Worm (Caenorhabditis elegans) whole organism, late embryonic: ENCODE data around the gene nlp-14.

ENCODE experiments used
- C08G9.2 ChIP-seq: sonication (generic microtip); optimal IDR thresholded peaks from 2 replicates; lab custom pipeline; 2016; ENCODE audit warnings: mild to moderate bottlenecking, missing genetic modification characterization, moderate library complexity, missing compliant biosample characterization
- C38D4.7 ChIP-seq: fragments of 200-800 bp; sonication (Bioruptor generic); optimal IDR thresholded peaks from 2 replicates; lab custom pipeline; 2018; ENCODE audit warnings: mild to moderate bottlenecking, missing genetic modification characterization, moderate library complexity, missing compliant biosample characterization
- F13H6.1 ChIP-seq: sonication (generic microtip); optimal IDR thresholded peaks from 2 replicates; lab custom pipeline; 2016; ENCODE audit warnings: missing genetic modification characterization, missing compliant biosample characterization
- K09A11.1 ChIP-seq: sonication (generic microtip); optimal IDR thresholded peaks from 2 replicates; lab custom pipeline; 2017; ENCODE audit warnings: antibody characterized with exemption, mild to moderate bottlenecking, missing genetic modification characterization, missing compliant biosample characterization; ENCODE audit not compliant: insufficient read depth
- ahr-1 ChIP-seq: sonication (generic microtip); optimal IDR thresholded peaks from 2 replicates; lab custom pipeline; 2016; ENCODE audit warnings: missing genetic modification characterization, missing compliant biosample characterization
- ama-1 ChIP-seq: fragments of 150-350 bp; optimal IDR thresholded peaks from 2 replicates; lab custom pipeline; 2014
- ceh-14 ChIP-seq: sonication (generic microtip); optimal IDR thresholded peaks from 2 replicates; lab custom pipeline; 2016; ENCODE audit warnings: missing genotype, missing genetic modification characterization, missing compliant biosample characterization
- ceh-19 ChIP-seq: fragments of 200-800 bp; sonication (Bioruptor generic); optimal IDR thresholded peaks from 2 replicates; lab custom pipeline; 2018; ENCODE audit warnings: mild to moderate bottlenecking, missing genetic modification characterization, missing compliant biosample characterization
- ceh-2 ChIP-seq: sonication (generic microtip); optimal IDR thresholded peaks from 2 replicates; lab custom pipeline; 2016; ENCODE audit warnings: missing genotype, missing genetic modification characterization, missing compliant biosample characterization
- ceh-22 ChIP-seq: sonication (generic microtip); optimal IDR thresholded peaks from 2 replicates; lab custom pipeline; 2017; ENCODE audit warnings: missing biosample characterization, missing genetic modification characterization
- ceh-24 ChIP-seq: sonication (generic microtip); optimal IDR thresholded peaks from 2 replicates; lab custom pipeline; 2016; ENCODE audit warnings: mild to moderate bottlenecking, missing genetic modification characterization, missing compliant biosample characterization
- ceh-31 ChIP-seq: sonication (generic microtip); optimal IDR thresholded peaks from 2 replicates; lab custom pipeline; 2016; ENCODE audit warnings: missing genetic modification characterization, missing compliant biosample characterization
- ceh-34 ChIP-seq: sonication (generic microtip); optimal IDR thresholded peaks from 2 replicates; lab custom pipeline; 2016; ENCODE audit warnings: mild to moderate bottlenecking, missing genetic modification characterization, missing compliant biosample characterization
- ceh-45 ChIP-seq: fragments of 200-800 bp; sonication (Bioruptor generic); IDR thresholded peaks from 2 replicates; pipeline ENCODE4 v1.3.6; 2022; ENCODE audit warnings: missing genetic modification reagents, missing genetic modification characterization, missing compliant biosample characterization
- ceh-6 ChIP-seq: fragments of 200-800 bp; sonication (Bioruptor generic); optimal IDR thresholded peaks from 2 replicates; lab custom pipeline; 2018; ENCODE audit warnings: mild to moderate bottlenecking, missing genetic modification characterization, missing compliant biosample characterization
- ceh-9 ChIP-seq: sonication (generic microtip); optimal IDR thresholded peaks from 2 replicates; lab custom pipeline; 2016; ENCODE audit warnings: mild to moderate bottlenecking, missing genetic modification characterization, inconsistent platforms, missing compliant biosample characterization
- che-1 ChIP-seq: sonication (generic microtip); optimal IDR thresholded peaks from 2 replicates; lab custom pipeline; 2016; ENCODE audit warnings: mild to moderate bottlenecking, missing genetic modification characterization, missing compliant biosample characterization
- dmd-4 ChIP-seq: sonication (generic microtip); optimal IDR thresholded peaks from 2 replicates; lab custom pipeline; 2016; ENCODE audit warnings: borderline replicate concordance, missing genetic modification characterization, missing compliant biosample characterization
- dve-1 ChIP-seq: sonication (generic microtip); optimal IDR thresholded peaks from 2 replicates; lab custom pipeline; 2017; ENCODE audit warnings: antibody characterized with exemption, mild to moderate bottlenecking, missing genetic modification characterization, missing compliant biosample characterization
- elt-2 ChIP-seq: sonication (generic microtip); optimal IDR thresholded peaks from 2 replicates; lab custom pipeline; 2016; ENCODE audit warnings: missing genetic modification reagents, missing genetic modification characterization, missing compliant biosample characterization
- ets-4 ChIP-seq: sonication (generic microtip); optimal IDR thresholded peaks from 2 replicates; lab custom pipeline; 2016; ENCODE audit warnings: missing genetic modification characterization, missing compliant biosample characterization
- eyg-1 ChIP-seq: sonication (generic microtip); optimal IDR thresholded peaks from 2 replicates; lab custom pipeline; 2016; ENCODE audit warnings: missing genotype, missing genetic modification characterization, missing compliant biosample characterization
- fax-1 ChIP-seq: sonication (generic microtip); optimal IDR thresholded peaks from 2 replicates; lab custom pipeline; 2016; ENCODE audit warnings: missing genotype, missing genetic modification characterization, missing compliant biosample characterization
- fkh-10 ChIP-seq: fragments of 150-350 bp; optimal IDR thresholded peaks from 2 replicates; lab custom pipeline; 2014; ENCODE audit warnings: missing biosample characterization, missing genetic modification reagents, missing genetic modification characterization
- fkh-6 ChIP-seq: sonication (generic microtip); optimal IDR thresholded peaks from 2 replicates; lab custom pipeline; 2016; ENCODE audit warnings: missing genetic modification characterization, missing compliant biosample characterization
- hlh-15 ChIP-seq: sonication (generic microtip); optimal IDR thresholded peaks from 2 replicates; lab custom pipeline; 2016; ENCODE audit warnings: missing genetic modification characterization, missing compliant biosample characterization
- hlh-6 ChIP-seq: sonication (generic microtip); optimal IDR thresholded peaks from 2 replicates; lab custom pipeline; 2016; ENCODE audit warnings: missing genotype, missing genetic modification characterization, missing compliant biosample characterization
- lim-6 ChIP-seq: sonication (generic microtip); optimal IDR thresholded peaks from 2 replicates; lab custom pipeline; 2016; ENCODE audit warnings: missing genetic modification characterization, missing compliant biosample characterization
- lin-11 ChIP-seq: fragments of 200-800 bp; sonication (Bioruptor generic); optimal IDR thresholded peaks from 2 replicates; lab custom pipeline; 2018; ENCODE audit warnings: mild to moderate bottlenecking, missing genetic modification characterization, missing compliant biosample characterization
- mec-3 ChIP-seq: sonication (generic microtip); optimal IDR thresholded peaks from 2 replicates; lab custom pipeline; 2016; ENCODE audit warnings: borderline replicate concordance, missing genetic modification characterization, missing compliant biosample characterization
- nhr-11 ChIP-seq: fragments of 150-350 bp; optimal IDR thresholded peaks from 2 replicates; lab custom pipeline; 2014; ENCODE audit warnings: missing biosample characterization, missing genetic modification characterization
- pag-3 ChIP-seq: sonication (generic microtip); optimal IDR thresholded peaks from 2 replicates; lab custom pipeline; 2016; ENCODE audit warnings: missing compliant biosample characterization, missing genetic modification characterization, borderline replicate concordance
- pha-2 ChIP-seq: sonication (generic microtip); optimal IDR thresholded peaks from 2 replicates; lab custom pipeline; 2017; ENCODE audit warnings: mild to moderate bottlenecking, missing genetic modification characterization, missing compliant biosample characterization
- rnt-1 ChIP-seq: sonication (generic microtip); optimal IDR thresholded peaks from 2 replicates; lab custom pipeline; 2016; ENCODE audit warnings: missing genetic modification characterization, missing compliant biosample characterization
- sox-2 ChIP-seq: fragments of 200-800 bp; sonication (Bioruptor generic); IDR thresholded peaks from 2 replicates; pipeline ENCODE4 v1.3.6; 2022; ENCODE audit warnings: missing genetic modification reagents, missing genetic modification characterization, missing compliant biosample characterization
- syd-9 ChIP-seq: sonication (generic microtip); optimal IDR thresholded peaks from 2 replicates; lab custom pipeline; 2016; ENCODE audit warnings: mild to moderate bottlenecking, missing genetic modification characterization, moderate library complexity, missing compliant biosample characterization
- tbx-2 ChIP-seq: sonication (generic microtip); optimal IDR thresholded peaks from 2 replicates; lab custom pipeline; 2016; ENCODE audit warnings: missing genetic modification characterization, missing compliant biosample characterization
- tbx-7 ChIP-seq: sonication (generic microtip); optimal IDR thresholded peaks from 2 replicates; lab custom pipeline; 2016; ENCODE audit warnings: missing genotype, missing genetic modification characterization, missing compliant biosample characterization
- ttx-3 ChIP-seq: sonication (generic microtip); optimal IDR thresholded peaks from 2 replicates; lab custom pipeline; 2016; ENCODE audit warnings: missing genetic modification reagents, missing genetic modification characterization, missing compliant biosample characterization
- unc-86 ChIP-seq: sonication (generic microtip); optimal IDR thresholded peaks from 2 replicates; lab custom pipeline; 2016; ENCODE audit warnings: missing genetic modification characterization, missing compliant biosample characterization

The nlp-14 gene

ce11 chrX:8933508-8933907, 14.3 kb upstream of the nlp-14 start:
- TF ChIP-seq ceh-24 (no peak), ceh-45 (GFP tag; lab: Robert Waterston, UW) (no peak), nhr-11 (tag; lab: Kevin White, UChicago) (no peak), che-1 (tag; lab: Kevin White, UChicago) (no peak), rnt-1 (tag; lab: Kevin White, UChicago) (no peak), dmd-4 (no peak), lin-11 (tag; lab: Kevin White, UChicago) (no peak), ceh-6 (no peak), ceh-2 (tag; lab: Kevin White, UChicago) (no peak), ahr-1 (tag; lab: Kevin White, UChicago) (no peak), hlh-6 (tag; lab: Kevin White, UChicago) (no peak), F13H6.1 (no peak), elt-2 (no peak), eyg-1 (tag; lab: Kevin White, UChicago) (no peak), K09A11.1 (no peak), fax-1 (tag; lab: Kevin White, UChicago) (no peak), ama-1 (no peak), sox-2 (GFP tag; lab: Robert Waterston, UW) (no peak)

ce11 chrX:8932387-8932786, 13.2 kb upstream of the nlp-14 start:
- TF ChIP-seq ceh-34 (tag; lab: Kevin White, UChicago) (no peak), dve-1 (no peak), ttx-3 (tag; lab: Kevin White, UChicago) (no peak), che-1 (tag; lab: Kevin White, UChicago) (no peak), ceh-14 (tag; lab: Kevin White, UChicago) (no peak), ets-4 (no peak), mec-3 (tag; lab: Kevin White, UChicago) (no peak), elt-2 (peak; percentile 87)

ce11 chrX:8931647-8932046, 12.4 kb upstream of the nlp-14 start:
- TF ChIP-seq C38D4.7 (GFP tag; lab: Kevin White, UChicago) (no peak), tbx-2 (tag; lab: Kevin White, UChicago) (no peak), pha-2 (no peak), ceh-22 (tag; lab: Kevin White, UChicago) (no peak)
- TF ChIP-seq, all 69 proteins: peak for 0

- TF ChIP-seq ahr-1 (tag; lab: Kevin White, UChicago) (no peak), ceh-19 (GFP tag; lab: Kevin White, UChicago) (no peak), rnt-1 (tag; lab: Kevin White, UChicago) (no peak), C08G9.2 (tag; lab: Kevin White, UChicago) (no peak), fkh-6 (tag; lab: Kevin White, UChicago) (no peak), syd-9 (tag; lab: Kevin White, UChicago) (no peak), pag-3 (tag; lab: Kevin White, UChicago) (no peak), ceh-2 (tag; lab: Kevin White, UChicago) (no peak)
Measured at ce11 chrX:8930879-8931278, 11.7 kb upstream of the nlp-14 start, which contains the start of gene acs-22. Gene acs-22 (plus strand): TSS chrX:8931179.

- TF ChIP-seq fkh-10 (GFP tag; lab: Kevin White, UChicago), result no peak
- TF ChIP-seq elt-2, result no peak
- no peak for TF ChIP-seq unc-86 (tag; lab: Kevin White, UChicago)
- no peak for TF ChIP-seq ahr-1 (tag; lab: Kevin White, UChicago)
- TF ChIP-seq lim-6 (tag; lab: Kevin White, UChicago), result no peak
- TF ChIP-seq K09A11.1, result no peak
- TF ChIP-seq hlh-15 (tag; lab: Kevin White, UChicago), result no peak
- no peak for TF ChIP-seq ceh-9 (tag; lab: Kevin White, UChicago)
- no peak for TF ChIP-seq tbx-7
- TF ChIP-seq ceh-31 (tag; lab: Kevin White, UChicago), result no peak
- TF ChIP-seq ceh-14 (tag; lab: Kevin White, UChicago), result no peak
Measured at ce11 chrX:8929688-8930087, 10.5 kb upstream of the nlp-14 start.
